Fruit fly (Drosophila melanogaster) whole organism, embryonic: ENCODE data around the gene CG16972.
A peak's percentile ranks its signal among the peaks of the same experiment; 100 is the strongest.

Source experiments
- Atf6 ChIP-seq: fragments of 200-800 bp; sonication (Bioruptor generic); IDR thresholded peaks from 2 replicates; pipeline ENCODE4 v1.3.6; 2022; ENCODE audit warnings: missing biosample characterization, missing genetic modification characterization
- Bdp1 ChIP-seq: fragments of 200-800 bp; sonication (Bioruptor generic); optimal IDR thresholded peaks from 3 replicates; lab custom pipeline; 2016; ENCODE audit warnings: missing biosample characterization, missing genetic modification characterization
- Bteb2 ChIP-seq: fragments of 200-800 bp; sonication (Bioruptor generic); optimal IDR thresholded peaks from 2 replicates; lab custom pipeline; 2016; ENCODE audit warnings: missing biosample characterization, missing genetic modification characterization
- CG10654 ChIP-seq: fragments of 200-800 bp; sonication (Bioruptor generic); optimal IDR thresholded peaks from 2 replicates; lab custom pipeline; 2016; ENCODE audit warnings: missing biosample characterization, missing genetic modification characterization
- CG12219 ChIP-seq: fragments of 200-800 bp; sonication (Bioruptor generic); optimal IDR thresholded peaks from 3 replicates; lab custom pipeline; 2018; ENCODE audit warnings: missing biosample characterization, mild to moderate bottlenecking, missing genetic modification characterization
- CG15479 ChIP-seq: fragments of 200-800 bp; sonication (Bioruptor generic); optimal IDR thresholded peaks from 3 replicates; lab custom pipeline; 2019; ENCODE audit warnings: missing biosample characterization, mild to moderate bottlenecking, missing genetic modification characterization, moderate library complexity
- CG15601 ChIP-seq: fragments of 200-800 bp; sonication (Bioruptor generic); optimal IDR thresholded peaks from 3 replicates; lab custom pipeline; 2019; ENCODE audit warnings: missing biosample characterization, mild to moderate bottlenecking, missing genetic modification characterization, moderate library complexity
- CG17186 ChIP-seq: fragments of 200-800 bp; sonication (Bioruptor generic); optimal IDR thresholded peaks from 3 replicates; lab custom pipeline; 2017; ENCODE audit warnings: missing biosample characterization, missing genetic modification reagents, missing genetic modification characterization
- CG18011 ChIP-seq: fragments of 200-800 bp; sonication (Bioruptor generic); optimal IDR thresholded peaks from 2 replicates; lab custom pipeline; 2017; ENCODE audit warnings: missing biosample characterization, missing genetic modification characterization, mild to moderate bottlenecking, moderate library complexity, missing genotype
- CG3281 ChIP-seq: fragments of 200-800 bp; sonication (Bioruptor generic); optimal IDR thresholded peaks from 3 replicates; lab custom pipeline; 2017; ENCODE audit warnings: missing biosample characterization, mild to moderate bottlenecking, missing genetic modification characterization
- CG34224 ChIP-seq: fragments of 200-800 bp; sonication (Bioruptor generic); IDR thresholded peaks from 3 replicates; pipeline ENCODE4 v1.3.6; 2022; ENCODE audit warnings: missing biosample characterization, missing genetic modification characterization; ENCODE audit not compliant: partially characterized antibody
- CG4282 ChIP-seq: fragments of 200-800 bp; sonication (Bioruptor generic); optimal IDR thresholded peaks from 2 replicates; lab custom pipeline; 2016; ENCODE audit warnings: missing biosample characterization, missing genetic modification characterization
- CG4820 ChIP-seq: fragments of 200-800 bp; sonication (Bioruptor generic); optimal IDR thresholded peaks from 3 replicates; lab custom pipeline; 2016; ENCODE audit warnings: missing biosample characterization, missing genetic modification characterization
- CG8281 ChIP-seq: fragments of 200-800 bp; sonication (Bioruptor generic); optimal IDR thresholded peaks from 2 replicates; lab custom pipeline; 2018; ENCODE audit warnings: missing biosample characterization, mild to moderate bottlenecking, missing genetic modification characterization, moderate library complexity
- CG8478 ChIP-seq: fragments of >200 bp; optimal IDR thresholded peaks from 2 replicates; lab custom pipeline; 2018
- HLHmδ ChIP-seq: fragments of 200-800 bp; sonication (Bioruptor generic); optimal IDR thresholded peaks from 2 replicates; lab custom pipeline; 2018; ENCODE audit warnings: missing biosample characterization, mild to moderate bottlenecking, missing genetic modification characterization, moderate library complexity
- Hey ChIP-seq: fragments of 200-800 bp; sonication (Bioruptor generic); optimal IDR thresholded peaks from 3 replicates; lab custom pipeline; 2018; ENCODE audit warnings: missing biosample characterization, mild to moderate bottlenecking, missing genetic modification characterization
- Hr78 ChIP-seq, 2 experiments: fragments of 200-800 bp in 1 of 2; fragments of >200 bp in 1 of 2; sonication (Bioruptor generic) in 1 of 2; optimal IDR thresholded peaks; 2 replicates each; lab custom pipeline; 2017 to 2019; ENCODE audit warnings: missing biosample characterization in 2 of 2, missing genetic modification characterization in 2 of 2, mild to moderate bottlenecking in 1 of 2, moderate library complexity in 1 of 2
- Jarid2 ChIP-seq: fragments of 200-800 bp; sonication (Bioruptor generic); optimal IDR thresholded peaks from 3 replicates; lab custom pipeline; 2017; ENCODE audit warnings: mild to moderate bottlenecking, missing biosample characterization, missing genetic modification reagents, missing genetic modification characterization
- Kr ChIP-seq: fragments of 200-800 bp; sonication (Bioruptor generic); optimal IDR thresholded peaks from 2 replicates; lab custom pipeline; 2017; ENCODE audit warnings: missing biosample characterization, mild to moderate bottlenecking, missing genetic modification characterization
- Lhr ChIP-seq: fragments of 200-800 bp; sonication (Bioruptor generic); optimal IDR thresholded peaks from 3 replicates; lab custom pipeline; 2017; ENCODE audit warnings: mild to moderate bottlenecking, missing biosample characterization, missing genetic modification reagents, missing genetic modification characterization
- Mad ChIP-seq: fragments of 200-800 bp; sonication (Bioruptor generic); optimal IDR thresholded peaks from 2 replicates; lab custom pipeline; 2016; ENCODE audit warnings: missing biosample characterization, missing genetic modification characterization
- Med ChIP-seq: fragments of 200-800 bp; sonication (Bioruptor generic); peaks from one replicate; lab custom pipeline; 2016; ENCODE audit warnings: missing biosample characterization, missing genetic modification characterization, mild to moderate bottlenecking, inconsistent platforms, moderate library complexity
- Side ChIP-seq: fragments of 200-800 bp; sonication (Bioruptor generic); optimal IDR thresholded peaks from 2 replicates; lab custom pipeline; 2016; ENCODE audit warnings: missing biosample characterization, missing genetic modification characterization
- Six4 ChIP-seq: fragments of 200-800 bp; sonication (Bioruptor generic); optimal IDR thresholded peaks from 2 replicates; lab custom pipeline; 2016; ENCODE audit warnings: missing biosample characterization, missing genetic modification characterization
- TFAM ChIP-seq: fragments of 200-800 bp; sonication (Bioruptor generic); optimal IDR thresholded peaks from 2 replicates; lab custom pipeline; 2017; ENCODE audit warnings: missing biosample characterization, missing genetic modification characterization, inconsistent platforms
- bsh ChIP-seq, 2 experiments: fragments of 200-800 bp; sonication (Bioruptor generic); optimal IDR thresholded peaks; 2 replicates each; lab custom pipeline; 2017 to 2018; ENCODE audit warnings: mild to moderate bottlenecking in 2 of 2, missing biosample characterization in 2 of 2, missing genetic modification characterization in 2 of 2, moderate library complexity in 1 of 2
- cad ChIP-seq: fragments of >200 bp; optimal IDR thresholded peaks from 2 replicates; lab custom pipeline; 2017; ENCODE audit warnings: missing biosample characterization, missing genetic modification characterization
- chm ChIP-seq: fragments of 200-800 bp; sonication (Bioruptor generic); IDR thresholded peaks from 2 replicates; pipeline ENCODE4 v1.3.6; 2022; ENCODE audit warnings: missing biosample characterization, missing genetic modification characterization
- chn ChIP-seq: fragments of 200-800 bp; sonication (Bioruptor generic); optimal IDR thresholded peaks from 2 replicates; lab custom pipeline; 2016; ENCODE audit warnings: missing biosample characterization, missing genetic modification characterization
- crc ChIP-seq: fragments of 200-800 bp; sonication (Bioruptor generic); optimal IDR thresholded peaks from 2 replicates; lab custom pipeline; 2016; ENCODE audit warnings: missing biosample characterization, missing genetic modification characterization
- dati ChIP-seq: fragments of 200-800 bp; sonication (Bioruptor generic); IDR thresholded peaks from 2 replicates; pipeline ENCODE4 v1.3.6; 2022; ENCODE audit warnings: missing biosample characterization, missing genetic modification characterization
- emc ChIP-seq: fragments of 200-800 bp; sonication (Bioruptor generic); optimal IDR thresholded peaks from 2 replicates; lab custom pipeline; 2016; ENCODE audit warnings: missing biosample characterization, missing genetic modification characterization
- fd102C ChIP-seq: fragments of 200-800 bp; sonication (Bioruptor generic); optimal IDR thresholded peaks from 2 replicates; lab custom pipeline; 2018; ENCODE audit warnings: missing biosample characterization, mild to moderate bottlenecking, missing genetic modification characterization, moderate library complexity
- ftz-f1 ChIP-seq: fragments of 200-800 bp; sonication (Bioruptor generic); optimal IDR thresholded peaks from 2 replicates; lab custom pipeline; 2016; ENCODE audit warnings: missing biosample characterization, missing genetic modification characterization
- gcm ChIP-seq: fragments of 200-800 bp; sonication (Bioruptor generic); optimal IDR thresholded peaks from 2 replicates; lab custom pipeline; 2019; ENCODE audit warnings: missing biosample characterization, mild to moderate bottlenecking, missing genetic modification characterization, moderate library complexity
- gsb ChIP-seq: fragments of 200-800 bp; sonication (Bioruptor generic); IDR thresholded peaks from 2 replicates; pipeline ENCODE4 v1.3.6; 2022; ENCODE audit warnings: missing biosample characterization, missing genetic modification characterization
- ham ChIP-seq: fragments of 200-800 bp; sonication (Bioruptor generic); IDR thresholded peaks from 2 replicates; pipeline ENCODE4 v1.3.6; 2022; ENCODE audit warnings: missing biosample characterization, missing genetic modification characterization
- hbn ChIP-seq: fragments of 200-800 bp; sonication (Bioruptor generic); IDR thresholded peaks from 2 replicates; pipeline ENCODE4 v1.3.6; 2022; ENCODE audit warnings: missing biosample characterization, missing genetic modification characterization; ENCODE audit not compliant: partially characterized antibody
- klu ChIP-seq: fragments of 200-800 bp; sonication (Bioruptor generic); IDR thresholded peaks from 2 replicates; pipeline ENCODE4 v1.3.6; 2022; ENCODE audit warnings: missing biosample characterization, missing genetic modification characterization
- mirr ChIP-seq: fragments of 200-800 bp; sonication (Bioruptor generic); optimal IDR thresholded peaks from 3 replicates; lab custom pipeline; 2018; ENCODE audit warnings: missing biosample characterization, mild to moderate bottlenecking, missing genetic modification characterization
- odd ChIP-seq: fragments of 200-800 bp; sonication (Bioruptor generic); optimal IDR thresholded peaks from 2 replicates; lab custom pipeline; 2017; ENCODE audit warnings: missing biosample characterization, mild to moderate bottlenecking, missing genetic modification characterization
- pb ChIP-seq: fragments of 200-800 bp; sonication (Bioruptor generic); optimal IDR thresholded peaks from 3 replicates; lab custom pipeline; 2016; ENCODE audit warnings: missing biosample characterization, missing genetic modification characterization
- peb ChIP-seq: fragments of 200-800 bp; sonication (Bioruptor generic); IDR thresholded peaks from 2 replicates; pipeline ENCODE4 v1.3.6; 2022; ENCODE audit warnings: missing biosample characterization, missing genetic modification characterization
- pum ChIP-seq: fragments of 200-800 bp; sonication (Bioruptor generic); optimal IDR thresholded peaks from 2 replicates; lab custom pipeline; 2016; ENCODE audit warnings: missing biosample characterization, missing genetic modification characterization
- sens-2 ChIP-seq: fragments of 200-800 bp; sonication (Bioruptor generic); IDR thresholded peaks from 2 replicates; pipeline ENCODE4 v1.3.6; 2022; ENCODE audit warnings: missing biosample characterization, missing genetic modification characterization
- seq ChIP-seq: fragments of 200-800 bp; sonication (Bioruptor generic); IDR thresholded peaks from 2 replicates; pipeline ENCODE4 v1.3.6; 2022; ENCODE audit warnings: missing biosample characterization, missing genetic modification characterization
- sna ChIP-seq: fragments of 200-800 bp; sonication (Bioruptor generic); IDR thresholded peaks from 2 replicates; pipeline ENCODE4 v1.3.6; 2022; ENCODE audit warnings: missing biosample characterization, missing genetic modification characterization; ENCODE audit not compliant: partially characterized antibody
- tap ChIP-seq: fragments of 200-800 bp; optimal IDR thresholded peaks from 3 replicates; lab custom pipeline; 2019; ENCODE audit warnings: missing biosample characterization, mild to moderate bottlenecking, missing genetic modification characterization, moderate library complexity
- zen2 ChIP-seq: fragments of 200-800 bp; sonication (Bioruptor generic); IDR thresholded peaks from 3 replicates; pipeline ENCODE4 v1.3.6; 2022; ENCODE audit warnings: missing biosample characterization, missing genetic modification characterization; ENCODE audit not compliant: partially characterized antibody
- zf30C ChIP-seq: fragments of 200-800 bp; sonication (Bioruptor generic); optimal IDR thresholded peaks from 3 replicates; lab custom pipeline; 2018; ENCODE audit warnings: missing biosample characterization, mild to moderate bottlenecking, missing genetic modification characterization

Gene CG16972

DNA sequence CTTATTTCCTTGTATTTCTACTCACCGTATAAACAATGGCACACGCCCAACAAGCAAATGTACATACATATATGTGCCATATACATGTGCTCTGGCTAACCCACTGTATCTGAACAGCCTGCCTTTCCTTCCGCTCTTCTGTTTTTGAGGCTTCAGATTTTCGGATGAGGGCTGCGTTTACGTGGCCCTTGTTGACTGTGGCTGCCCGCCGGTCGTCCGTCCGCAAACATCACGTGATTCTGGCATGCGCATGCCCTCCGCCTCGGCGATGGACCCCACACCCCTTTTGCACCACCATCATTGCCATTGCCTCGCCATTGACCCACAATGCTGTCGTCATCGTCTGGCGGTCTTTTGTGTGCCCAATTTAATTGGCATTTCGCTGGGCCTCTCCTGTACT, 2.2 kb upstream of the CG16972 start (continued):
- TF ChIP-seq Bdp1 (GFP tag; lab: Kevin White, UChicago), result no peak
- TF ChIP-seq Hey (tag; lab: Kevin White, UChicago), result peak; percentile 85
- no peak for TF ChIP-seq zen2
- no peak for TF ChIP-seq Lhr (GFP tag; lab: Kevin White, UChicago)
- no peak for TF ChIP-seq tap (tag; lab: Kevin White, UChicago)
- TF ChIP-seq Mad (GFP tag; lab: Kevin White, UChicago), result no peak
- TF ChIP-seq pum (GFP tag; lab: Kevin White, UChicago), result no peak
- TF ChIP-seq Bteb2, result no peak
- no peak for TF ChIP-seq gsb (GFP tag; lab: Robert Waterston, UW)
- peak; percentile 95 for TF ChIP-seq ftz-f1 (GFP tag; lab: Kevin White, UChicago)
- peak; percentile 25 for TF ChIP-seq CG15601 (tag; lab: Kevin White, UChicago)
- no peak for TF ChIP-seq TFAM (GFP tag; lab: Kevin White, UChicago)
- TF ChIP-seq CG4820, result no peak
- no peak for TF ChIP-seq CG8478 (lab: Kevin White, UChicago)
- peak; percentile 84 for TF ChIP-seq HLHmδ (GFP tag; lab: Kevin White, UChicago)
- no peak for TF ChIP-seq CG8281
- TF ChIP-seq CG12219, result no peak
- no peak for TF ChIP-seq Six4 (GFP tag; lab: Kevin White, UChicago)
- peak; percentile 76 for TF ChIP-seq gcm (GFP tag; lab: Kevin White, UChicago)
- no peak for TF ChIP-seq emc (GFP tag; lab: Kevin White, UChicago)
- TF ChIP-seq CG4282 (GFP tag; lab: Kevin White, UChicago), result no peak
- no peak for TF ChIP-seq sna (GFP tag; lab: Robert Waterston, UW)
- peak; percentile 12 for TF ChIP-seq CG15479
- TF ChIP-seq CG34224, result peak; percentile 29; the same call in 1 of the 3 replicates
- TF ChIP-seq CG17186 (GFP tag; lab: Kevin White, UChicago), result no peak
- TF ChIP-seq CG10654, result no peak
- peak in 1 of 2 experiments; percentile 18 for TF ChIP-seq bsh (GFP tag; optimal IDR thresholded peaks at IDR 0.05; lab: Kevin White, UChicago)
- TF ChIP-seq hbn (GFP tag; lab: Robert Waterston, UW), result no peak
- no peak for TF ChIP-seq CG3281
- TF ChIP-seq zf30C (GFP tag; lab: Kevin White, UChicago), result no peak
- TF ChIP-seq peb, result no peak
- no peak for TF ChIP-seq seq (GFP tag; lab: Robert Waterston, UW)
- no peak for TF ChIP-seq Kr
- peak; percentile 93 for TF ChIP-seq Med (GFP tag; lab: Kevin White, UChicago)
- TF ChIP-seq klu (GFP tag; lab: Robert Waterston, UW), result no peak
- TF ChIP-seq mirr, result peak; percentile 71
- peak; percentile 27 for TF ChIP-seq Side (GFP tag; lab: Kevin White, UChicago)
- TF ChIP-seq Jarid2 (GFP tag; lab: Kevin White, UChicago), result no peak
- TF ChIP-seq fd102C (GFP tag; lab: Kevin White, UChicago), result no peak
- TF ChIP-seq CG18011 (GFP tag; lab: Kevin White, UChicago), result no peak
- TF ChIP-seq Hr78 (GFP tag; optimal IDR thresholded peaks at IDR 0.05; lab: Kevin White, UChicago), result peak in 1 of 2 experiments; percentile 17
- no peak for TF ChIP-seq ham (GFP tag; lab: Robert Waterston, UW)
- TF ChIP-seq cad, result no peak
- TF ChIP-seq chn (GFP tag; lab: Kevin White, UChicago), result no peak
- no peak; the same call in 1 of the 2 replicates for TF ChIP-seq sens-2 (GFP tag; lab: Robert Waterston, UW)
- TF ChIP-seq chm (GFP tag; lab: Robert Waterston, UW), result 0 out of 2 replicates have a peak, but pooled peaks have one; percentile 21
- TF ChIP-seq Atf6 (GFP tag; lab: Robert Waterston, UW), result peak; percentile 45; the same call in 1 of the 2 replicates
- no peak for TF ChIP-seq dati
- no peak for TF ChIP-seq crc (GFP tag; lab: Kevin White, UChicago)
- TF ChIP-seq odd, result peak; percentile 6
- no peak for TF ChIP-seq pb (GFP tag; lab: Kevin White, UChicago)
